Worm (Caenorhabditis elegans): Measurements from ENCODE around the gene ttr-12.

DNA sequence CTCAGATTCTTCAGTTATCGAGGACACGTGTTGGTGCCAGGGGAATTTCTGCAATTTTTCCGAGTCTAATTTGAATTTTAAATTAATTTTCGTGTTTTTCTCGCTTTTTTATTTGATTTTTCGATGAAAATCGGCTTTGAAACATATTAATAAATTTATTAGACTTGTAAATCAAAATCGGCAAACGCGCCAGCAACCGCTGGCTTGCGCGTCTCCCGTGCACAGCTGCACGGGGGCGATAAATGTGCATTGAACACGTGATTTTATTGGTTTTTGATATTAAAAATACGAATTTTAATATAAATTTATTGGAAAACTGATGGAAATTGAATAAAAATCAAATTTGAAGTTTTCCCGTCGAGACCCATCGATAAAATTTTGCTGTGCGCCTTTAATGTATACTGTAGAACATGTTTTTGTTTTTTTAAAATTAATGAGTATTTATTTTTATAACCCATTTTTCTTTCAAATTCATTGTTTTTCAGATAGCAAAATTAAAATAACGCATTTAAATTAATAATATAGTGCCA lies 28.0 kb downstream of the ttr-12 start, which contains the start of gene F26F2.7:
- TF ChIP-seq ceh-36 (tag; optimal IDR thresholded peaks at IDR 0.05) (no peak), pes-1 (GFP tag; IDR thresholded peaks at IDR 0.05) (0 out of 2 replicates have a peak, but pooled peaks have one; percentile 42), ceh-13 (GFP tag; optimal IDR thresholded peaks at IDR 0.05) (no peak), aly-1 (tag; optimal IDR thresholded peaks at IDR 0.05) (no peak)

All from whole organism, early embryonic.